Fruit fly (Drosophila melanogaster) whole organism, embryonic: ENCODE data around the gene cni.

Experiments used
- Atf6 ChIP-seq: fragments of 200-800 bp; sonication (Bioruptor generic); IDR thresholded peaks from 2 replicates; pipeline ENCODE4 v1.3.6; 2022; ENCODE audit warnings: missing biosample characterization, missing genetic modification characterization
- B-H1 ChIP-seq: fragments of 200-800 bp; sonication (Bioruptor generic); IDR thresholded peaks from 3 replicates; pipeline ENCODE4 v1.3.6; 2022; ENCODE audit warnings: missing biosample characterization, missing genetic modification characterization
- C15 ChIP-seq: fragments of 200-800 bp; sonication (Bioruptor generic); IDR thresholded peaks from 3 replicates; pipeline ENCODE4 v1.3.6; 2022; ENCODE audit warnings: missing biosample characterization, missing genetic modification characterization
- CG1024 ChIP-seq: fragments of 200-800 bp; sonication (Bioruptor generic); IDR thresholded peaks from 2 replicates; pipeline ENCODE4 v1.3.6; 2022; ENCODE audit warnings: missing biosample characterization, missing genetic modification characterization
- CG10274 ChIP-seq: fragments of 200-800 bp; sonication (Bioruptor generic); optimal IDR thresholded peaks from 3 replicates; lab custom pipeline; 2017; ENCODE audit warnings: missing biosample characterization, mild to moderate bottlenecking, missing genetic modification characterization
- CG10431 ChIP-seq: fragments of 200-800 bp; sonication (Bioruptor generic); optimal IDR thresholded peaks from 3 replicates; lab custom pipeline; 2018; ENCODE audit warnings: missing biosample characterization, mild to moderate bottlenecking, missing genetic modification characterization
- CG11398 ChIP-seq: fragments of 200-800 bp; sonication (Bioruptor generic); optimal IDR thresholded peaks from 2 replicates; lab custom pipeline; 2016; ENCODE audit warnings: missing biosample characterization, missing genetic modification characterization
- CG12236 ChIP-seq: fragments of 200-800 bp; sonication (Bioruptor generic); optimal IDR thresholded peaks from 2 replicates; lab custom pipeline; 2016; ENCODE audit warnings: missing biosample characterization, missing genetic modification characterization
- CG12299 ChIP-seq: fragments of 200-800 bp; sonication (Bioruptor generic); optimal IDR thresholded peaks from 2 replicates; lab custom pipeline; 2018; ENCODE audit warnings: missing biosample characterization, mild to moderate bottlenecking, missing genetic modification characterization
- CG13123 ChIP-seq: fragments of 200-800 bp; sonication (Bioruptor generic); optimal IDR thresholded peaks from 2 replicates; lab custom pipeline; 2016; ENCODE audit warnings: missing biosample characterization, missing genetic modification characterization
- CG14014 ChIP-seq: fragments of 200-800 bp; sonication (Bioruptor generic); IDR thresholded peaks from 2 replicates; pipeline ENCODE4 v1.3.6; 2022; ENCODE audit warnings: missing biosample characterization, missing genetic modification characterization
- CG14710 ChIP-seq: fragments of 200-800 bp; sonication (Bioruptor generic); optimal IDR thresholded peaks from 3 replicates; lab custom pipeline; 2019; ENCODE audit warnings: missing biosample characterization, mild to moderate bottlenecking, missing genetic modification characterization, moderate library complexity
- CG16815 ChIP-seq: fragments of 200-800 bp; sonication (Bioruptor generic); optimal IDR thresholded peaks from 3 replicates; lab custom pipeline; 2017; ENCODE audit warnings: missing biosample characterization, mild to moderate bottlenecking, missing genetic modification characterization
- CG17186 ChIP-seq: fragments of 200-800 bp; sonication (Bioruptor generic); optimal IDR thresholded peaks from 3 replicates; lab custom pipeline; 2017; ENCODE audit warnings: missing biosample characterization, missing genetic modification reagents, missing genetic modification characterization
- CG17829 ChIP-seq: fragments of 200-800 bp; optimal IDR thresholded peaks from 2 replicates; lab custom pipeline; 2019; ENCODE audit warnings: missing biosample characterization, mild to moderate bottlenecking, missing genetic modification characterization, moderate library complexity
- CG2678 ChIP-seq: fragments of 200-800 bp; sonication (Bioruptor generic); optimal IDR thresholded peaks from 3 replicates; lab custom pipeline; 2019; ENCODE audit warnings: missing biosample characterization, mild to moderate bottlenecking, missing genetic modification characterization, moderate library complexity
- CG33557 ChIP-seq: fragments of 200-800 bp; sonication (Bioruptor generic); optimal IDR thresholded peaks from 2 replicates; lab custom pipeline; 2019; ENCODE audit warnings: missing biosample characterization, mild to moderate bottlenecking, missing genetic modification characterization, moderate library complexity
- CG34422 ChIP-seq: fragments of 200-800 bp; sonication (Bioruptor generic); IDR thresholded peaks from 3 replicates; pipeline ENCODE4 v1.3.6; 2022; ENCODE audit warnings: missing biosample characterization, missing genetic modification characterization
- CG4617 ChIP-seq: fragments of 200-800 bp; sonication (Bioruptor generic); optimal IDR thresholded peaks from 3 replicates; lab custom pipeline; 2016; ENCODE audit warnings: missing biosample characterization, missing genetic modification characterization, borderline replicate concordance
- CG4730 ChIP-seq: fragments of 200-800 bp; sonication (Bioruptor generic); IDR thresholded peaks from 2 replicates; pipeline ENCODE4 v1.3.6; 2022; ENCODE audit warnings: missing biosample characterization, missing genetic modification characterization
- CG4820 ChIP-seq: fragments of 200-800 bp; sonication (Bioruptor generic); optimal IDR thresholded peaks from 3 replicates; lab custom pipeline; 2016; ENCODE audit warnings: missing biosample characterization, missing genetic modification characterization
- CG5180 ChIP-seq: fragments of 200-800 bp; sonication (Bioruptor generic); optimal IDR thresholded peaks from 3 replicates; lab custom pipeline; 2017; ENCODE audit warnings: missing biosample characterization, missing genetic modification characterization, mild to moderate bottlenecking, moderate library complexity, missing genetic modification reagents
- CG6272 ChIP-seq: fragments of 200-800 bp; sonication (Bioruptor generic); IDR thresholded peaks from 2 replicates; pipeline ENCODE4 v1.3.6; 2022; ENCODE audit warnings: missing biosample characterization, missing genetic modification characterization
- CG7357 ChIP-seq: fragments of 200-800 bp; sonication (Bioruptor generic); IDR thresholded peaks from 3 replicates; pipeline ENCODE4 v1.3.6; 2022; ENCODE audit warnings: missing biosample characterization, missing genetic modification characterization
- CG9727 ChIP-seq: fragments of 200-800 bp; sonication (Bioruptor generic); optimal IDR thresholded peaks from 3 replicates; lab custom pipeline; 2017; ENCODE audit warnings: missing biosample characterization, mild to moderate bottlenecking, missing genetic modification characterization
- Dip3 ChIP-seq: fragments of 200-800 bp; sonication (Bioruptor generic); optimal IDR thresholded peaks from 3 replicates; lab custom pipeline; 2016; ENCODE audit warnings: missing biosample characterization, missing genetic modification characterization
- Doc2 ChIP-seq: fragments of 200-800 bp; sonication (Bioruptor generic); IDR thresholded peaks from 2 replicates; pipeline ENCODE4 v1.3.6; 2022; ENCODE audit warnings: missing biosample characterization, missing genetic modification characterization
- Elba2 ChIP-seq: fragments of 200-800 bp; sonication (Bioruptor generic); optimal IDR thresholded peaks from 3 replicates; lab custom pipeline; 2016; ENCODE audit warnings: missing biosample characterization, missing genetic modification characterization
- Fer3 ChIP-seq: fragments of 200-800 bp; sonication (Bioruptor generic); optimal IDR thresholded peaks from 2 replicates; lab custom pipeline; 2018; ENCODE audit warnings: missing biosample characterization, mild to moderate bottlenecking, missing genetic modification characterization, moderate library complexity
- HmgZ ChIP-seq: fragments of 200-800 bp; sonication (Bioruptor generic); optimal IDR thresholded peaks from 2 replicates; lab custom pipeline; 2018; ENCODE audit warnings: missing biosample characterization, mild to moderate bottlenecking, missing genetic modification characterization
- Jarid2 ChIP-seq: fragments of 200-800 bp; sonication (Bioruptor generic); optimal IDR thresholded peaks from 3 replicates; lab custom pipeline; 2017; ENCODE audit warnings: mild to moderate bottlenecking, missing biosample characterization, missing genetic modification reagents, missing genetic modification characterization
- Kr ChIP-seq: fragments of 200-800 bp; sonication (Bioruptor generic); optimal IDR thresholded peaks from 2 replicates; lab custom pipeline; 2017; ENCODE audit warnings: missing biosample characterization, mild to moderate bottlenecking, missing genetic modification characterization
- Nf-YC ChIP-seq: fragments of 200-800 bp; optimal IDR thresholded peaks from 3 replicates; lab custom pipeline; 2019; ENCODE audit warnings: missing biosample characterization, mild to moderate bottlenecking, missing genetic modification characterization, moderate library complexity
- Optix ChIP-seq: fragments of 200-800 bp; sonication (Bioruptor generic); IDR thresholded peaks from 3 replicates; pipeline ENCODE4 v1.3.6; 2022; ENCODE audit warnings: missing biosample characterization, missing genetic modification characterization
- PHDP ChIP-seq: fragments of 200-800 bp; sonication (Bioruptor generic); optimal IDR thresholded peaks from 3 replicates; lab custom pipeline; 2018; ENCODE audit warnings: missing biosample characterization, mild to moderate bottlenecking, missing genetic modification characterization, moderate library complexity
- Sox100B ChIP-seq: fragments of 200-800 bp; sonication (Bioruptor generic); optimal IDR thresholded peaks from 3 replicates; lab custom pipeline; 2018; ENCODE audit warnings: missing biosample characterization, mild to moderate bottlenecking, missing genetic modification characterization
- al ChIP-seq: fragments of 200-800 bp; sonication (Bioruptor generic); IDR thresholded peaks from 2 replicates; pipeline ENCODE4 v1.3.6; 2022; ENCODE audit warnings: missing biosample characterization, missing genetic modification characterization
- caup ChIP-seq: fragments of 200-800 bp; sonication (Bioruptor generic); optimal IDR thresholded peaks from 3 replicates; lab custom pipeline; 2017; ENCODE audit warnings: missing biosample characterization, mild to moderate bottlenecking, missing genetic modification characterization, moderate library complexity; ENCODE audit not compliant: severe bottlenecking
- cg ChIP-seq: fragments of 200-800 bp; sonication (Bioruptor generic); optimal IDR thresholded peaks from 3 replicates; lab custom pipeline; 2019; ENCODE audit warnings: missing biosample characterization, mild to moderate bottlenecking, missing genetic modification characterization, moderate library complexity
- chm ChIP-seq: fragments of 200-800 bp; sonication (Bioruptor generic); IDR thresholded peaks from 2 replicates; pipeline ENCODE4 v1.3.6; 2022; ENCODE audit warnings: missing biosample characterization, missing genetic modification characterization
- crol ChIP-seq: fragments of 200-800 bp; sonication (Bioruptor generic); IDR thresholded peaks from 2 replicates; pipeline ENCODE4 v1.3.6; 2022; ENCODE audit warnings: missing biosample characterization, missing genetic modification characterization
- da ChIP-seq: fragments of 200-800 bp; sonication (Bioruptor generic); optimal IDR thresholded peaks from 2 replicates; lab custom pipeline; 2016; ENCODE audit warnings: missing biosample characterization, missing genetic modification characterization
- dmrt99B ChIP-seq: fragments of 200-800 bp; sonication (Bioruptor generic); optimal IDR thresholded peaks from 2 replicates; lab custom pipeline; 2018; ENCODE audit warnings: missing biosample characterization, mild to moderate bottlenecking, missing genetic modification characterization, moderate library complexity
- ems ChIP-seq: fragments of 200-800 bp; sonication (Bioruptor generic); optimal IDR thresholded peaks from 3 replicates; lab custom pipeline; 2016; ENCODE audit warnings: missing biosample characterization, missing genetic modification characterization
- gcm2 ChIP-seq: fragments of 200-800 bp; sonication (Bioruptor generic); optimal IDR thresholded peaks from 2 replicates; lab custom pipeline; 2016; ENCODE audit warnings: missing biosample characterization, missing genetic modification characterization
- gro ChIP-seq: fragments of 200-800 bp; sonication (Bioruptor generic); optimal IDR thresholded peaks from 2 replicates; lab custom pipeline; 2016; ENCODE audit warnings: missing biosample characterization, missing genetic modification characterization
- klu ChIP-seq: fragments of 200-800 bp; sonication (Bioruptor generic); IDR thresholded peaks from 2 replicates; pipeline ENCODE4 v1.3.6; 2022; ENCODE audit warnings: missing biosample characterization, missing genetic modification characterization
- pho ChIP-seq: fragments of 200-800 bp; sonication (Bioruptor generic); optimal IDR thresholded peaks from 2 replicates; lab custom pipeline; 2016; ENCODE audit warnings: missing biosample characterization, missing genetic modification characterization
- sens-2 ChIP-seq: fragments of 200-800 bp; sonication (Bioruptor generic); IDR thresholded peaks from 2 replicates; pipeline ENCODE4 v1.3.6; 2022; ENCODE audit warnings: missing biosample characterization, missing genetic modification characterization
- slbo ChIP-seq: fragments of 200-800 bp; sonication (Bioruptor generic); IDR thresholded peaks from 2 replicates; pipeline ENCODE4 v1.3.6; 2022; ENCODE audit warnings: missing biosample characterization, missing genetic modification characterization
- sr ChIP-seq: fragments of 200-800 bp; sonication (Bioruptor generic); IDR thresholded peaks from 3 replicates; pipeline ENCODE4 v1.3.6; 2022; ENCODE audit warnings: missing biosample characterization, missing genetic modification characterization
- tna ChIP-seq: fragments of 200-800 bp; sonication (Bioruptor generic); IDR thresholded peaks from 2 replicates; pipeline ENCODE4 v1.3.6; 2022; ENCODE audit warnings: missing biosample characterization, missing genetic modification characterization; ENCODE audit not compliant: partially characterized antibody

Gene cni

DNA sequence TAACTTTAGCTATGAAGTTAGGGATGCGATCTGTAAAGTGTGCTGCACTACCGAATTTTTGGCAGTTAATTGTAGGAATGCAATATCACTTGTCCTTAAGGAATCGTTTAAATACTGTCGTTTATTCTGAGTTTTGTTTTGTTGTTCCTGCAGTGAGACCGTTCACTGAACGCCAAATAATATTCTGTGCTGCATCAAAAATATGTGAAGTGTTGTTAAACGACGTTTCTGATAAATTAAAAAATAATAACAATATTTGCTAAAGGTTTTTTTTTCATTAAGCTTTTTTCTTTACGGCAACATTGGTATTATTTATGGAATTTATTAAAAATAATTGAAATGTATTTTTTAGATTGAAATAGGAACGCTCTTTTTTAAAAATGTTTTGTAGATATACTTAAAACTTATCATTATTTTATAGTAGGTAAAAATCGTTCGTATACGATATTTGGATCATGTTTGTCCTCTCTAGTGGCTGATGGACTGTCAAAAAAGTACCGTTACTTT lies 7.7 kb downstream of the cni start, which contains the start of gene GMF (continued):
- no peak for TF ChIP-seq C15 (GFP tag; lab: Robert Waterston, UW)
- no peak for TF ChIP-seq gcm2 (GFP tag; lab: Kevin White, UChicago)
- TF ChIP-seq PHDP (tag; lab: Kevin White, UChicago), result peak; percentile 6
- TF ChIP-seq HmgZ (tag; lab: Kevin White, UChicago), result no peak
- TF ChIP-seq Atf6 (GFP tag; lab: Robert Waterston, UW), result no peak
- no peak for TF ChIP-seq Elba2 (GFP tag; lab: Kevin White, UChicago)
- TF ChIP-seq CG4730 (GFP tag; lab: Robert Waterston, UW), result no peak
- TF ChIP-seq Dip3, result no peak
- no peak for TF ChIP-seq CG1024 (GFP tag; lab: Robert Waterston, UW)
- TF ChIP-seq CG9727, result peak; percentile 50
- no peak for TF ChIP-seq gro (GFP tag; lab: Kevin White, UChicago)
- no peak for TF ChIP-seq CG14014 (GFP tag; lab: Robert Waterston, UW)
- TF ChIP-seq sr (GFP tag; lab: Robert Waterston, UW), result no peak; the same call in 2 of the 3 replicates
- TF ChIP-seq chm (GFP tag; lab: Robert Waterston, UW), result no peak
- TF ChIP-seq Nf-YC (tag; lab: Kevin White, UChicago), result peak; percentile 45
- no peak for TF ChIP-seq ems (GFP tag; lab: Kevin White, UChicago)
- TF ChIP-seq CG7357 (GFP tag; lab: Robert Waterston, UW), result no peak
- 0 out of 3 replicates have a peak, but pooled peaks have one; percentile 11 for TF ChIP-seq CG34422
- TF ChIP-seq B-H1 (GFP tag; lab: Robert Waterston, UW), result no peak
- no peak for TF ChIP-seq CG16815 (GFP tag; lab: Kevin White, UChicago)
- TF ChIP-seq CG17829 (tag; lab: Kevin White, UChicago), result peak; percentile 38
- TF ChIP-seq Kr (GFP tag; lab: Kevin White, UChicago), result no peak
- TF ChIP-seq Jarid2 (GFP tag; lab: Kevin White, UChicago), result no peak
- no peak for TF ChIP-seq tna (GFP tag; lab: Robert Waterston, UW)
- no peak for TF ChIP-seq CG12236 (GFP tag; lab: Kevin White, UChicago)
- no peak for TF ChIP-seq sens-2
- TF ChIP-seq Optix, result no peak
- TF ChIP-seq CG33557 (GFP tag; lab: Kevin White, UChicago), result peak; percentile 37
- TF ChIP-seq CG4820, result peak; percentile 21
- TF ChIP-seq CG10274 (GFP tag; lab: Kevin White, UChicago), result no peak
- TF ChIP-seq pho (GFP tag; lab: Kevin White, UChicago), result peak; percentile 12
- TF ChIP-seq al (GFP tag; lab: Robert Waterston, UW), result no peak
- no peak for TF ChIP-seq da
- no peak for TF ChIP-seq CG6272 (GFP tag; lab: Robert Waterston, UW)
- no peak for TF ChIP-seq caup
- TF ChIP-seq CG5180 (GFP tag; lab: Kevin White, UChicago), result no peak
- no peak for TF ChIP-seq cg (GFP tag; lab: Kevin White, UChicago)
- TF ChIP-seq CG13123, result peak; percentile 5
- no peak for TF ChIP-seq dmrt99B (tag; lab: Kevin White, UChicago)
- no peak for TF ChIP-seq CG10431 (GFP tag; lab: Kevin White, UChicago)
- TF ChIP-seq CG4617 (GFP tag; lab: Kevin White, UChicago), result peak; percentile 64
- TF ChIP-seq crol (GFP tag; lab: Robert Waterston, UW), result no peak
- TF ChIP-seq CG11398, result no peak
- no peak for TF ChIP-seq CG17186 (GFP tag; lab: Kevin White, UChicago)
- TF ChIP-seq Fer3 (tag; lab: Kevin White, UChicago), result peak; percentile 20
- TF ChIP-seq CG14710, result peak; percentile 86
- peak; percentile 31 for TF ChIP-seq Sox100B (GFP tag; lab: Kevin White, UChicago)
- TF ChIP-seq CG12299 (tag; lab: Kevin White, UChicago), result peak; percentile 54
- TF ChIP-seq CG2678 (tag; lab: Kevin White, UChicago), result peak; percentile 69
- TF ChIP-seq slbo, result peak; percentile 45; the same call in 1 of the 2 replicates
- no peak for TF ChIP-seq klu (GFP tag; lab: Robert Waterston, UW)
- no peak for TF ChIP-seq Doc2 (GFP tag; lab: Robert Waterston, UW)
